Fruit fly (Drosophila melanogaster): Measurements from ENCODE around the gene OS9.

The OS9 gene

dm6 chr2L:19960930-19961329 lies 5.4 kb downstream of the OS9 start, which contains the start of gene CG34051:
Gene CG34051 (minus strand): TSS chr2L:19961030.
- no peak for TF ChIP-seq CG7045 (GFP tag; optimal IDR thresholded peaks at IDR 0.05)
- no peak for TF ChIP-seq cnc (optimal IDR thresholded peaks at IDR 0.05)
- TF ChIP-seq ovo (GFP tag; optimal IDR thresholded peaks at IDR 0.05), result no peak
- TF ChIP-seq tj (GFP tag; optimal IDR thresholded peaks at IDR 0.05), result no peak
- TF ChIP-seq kay (GFP tag; ENCODE audit: borderline replicate concordance), result no peak
- no peak for TF ChIP-seq CG11617 (GFP tag; optimal IDR thresholded peaks at IDR 0.05)
- TF ChIP-seq CG33017 (tag; optimal IDR thresholded peaks at IDR 0.05), result no peak
- TF ChIP-seq Hr96 (GFP tag; optimal IDR thresholded peaks at IDR 0.05), result no peak
- TF ChIP-seq Crg-1 (GFP tag; optimal IDR thresholded peaks at IDR 0.05), result no peak
- TF ChIP-seq CG14711 (tag; optimal IDR thresholded peaks at IDR 0.05), result no peak

DNA sequence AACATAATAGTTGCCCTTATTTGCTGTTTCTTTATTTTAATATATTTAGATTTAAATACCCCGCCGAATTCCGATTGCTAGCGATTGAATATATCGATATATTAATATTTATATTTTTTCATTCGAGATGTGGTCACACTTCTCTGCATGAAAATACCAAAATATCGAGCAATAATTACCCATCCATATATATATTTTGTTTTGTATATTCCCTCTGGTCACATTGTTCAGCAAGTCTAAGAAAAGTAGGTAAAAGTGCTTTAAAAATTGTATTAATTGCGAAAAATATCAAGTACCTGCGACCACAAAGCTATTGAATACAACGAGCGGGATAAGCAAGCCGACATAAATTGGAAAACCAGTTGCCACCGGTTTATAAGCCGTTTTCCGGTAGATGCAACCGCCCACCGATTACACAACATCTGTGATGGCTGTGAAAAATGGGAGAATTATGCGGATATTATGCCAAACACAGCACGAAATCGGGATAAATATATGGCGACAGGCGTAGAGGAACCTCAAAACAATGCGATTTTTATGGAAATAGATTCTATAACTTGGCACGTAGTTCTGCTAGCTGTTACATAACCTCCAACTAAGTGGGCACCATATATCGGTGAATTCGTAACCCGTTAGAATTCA lies 7.7 kb downstream of the OS9 start, which contains the start of gene COX4:
Gene COX4 (plus strand): TSS at position 194 of the 642 bp plus-strand sequence.
- TF ChIP-seq cic (GFP tag; optimal IDR thresholded peaks at IDR 0.05), result no peak
- peak; percentile 20 for TF ChIP-seq bab1 (GFP tag; optimal IDR thresholded peaks at IDR 0.05)
- TF ChIP-seq cnc (optimal IDR thresholded peaks at IDR 0.05), result no peak
- TF ChIP-seq toe (GFP tag; optimal IDR thresholded peaks at IDR 0.05), result no peak
- TF ChIP-seq ovo (GFP tag; optimal IDR thresholded peaks at IDR 0.05), result peak; percentile 48

DNA sequence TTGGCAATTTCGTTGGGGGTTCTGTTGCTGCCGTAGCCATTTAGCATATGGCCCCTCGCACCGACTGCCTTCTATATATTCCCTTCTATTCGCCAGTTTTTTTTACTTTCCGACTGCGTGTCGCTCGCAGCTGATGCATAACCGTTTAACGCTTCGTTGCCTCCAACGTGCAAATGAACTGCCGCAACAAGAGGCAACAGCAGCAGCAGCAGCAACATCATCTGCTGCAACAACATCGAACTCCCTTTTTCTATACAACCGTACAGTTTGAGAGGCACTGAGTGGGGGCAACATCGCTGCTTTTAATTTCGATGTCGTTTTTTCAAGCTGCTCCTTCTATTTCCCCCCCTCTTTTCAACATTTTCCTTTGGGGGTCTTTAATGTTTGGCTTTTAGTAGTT lies 14.1 kb downstream of the OS9 start:
- TF ChIP-seq bab1 (GFP tag; optimal IDR thresholded peaks at IDR 0.05), result no peak
- no peak for TF ChIP-seq CG5204 (GFP tag; optimal IDR thresholded peaks at IDR 0.05)
- no peak for TF ChIP-seq CG12768 (GFP tag; optimal IDR thresholded peaks at IDR 0.05)
- no peak for TF ChIP-seq cnc (optimal IDR thresholded peaks at IDR 0.05)
- TF ChIP-seq CG7045 (GFP tag; optimal IDR thresholded peaks at IDR 0.05), result no peak
- TF ChIP-seq kay (GFP tag; ENCODE audit: borderline replicate concordance), result no peak
- TF ChIP-seq Mnt (GFP tag; optimal IDR thresholded peaks at IDR 0.05), result no peak
- TF ChIP-seq cic (GFP tag; optimal IDR thresholded peaks at IDR 0.05), result no peak
- TF ChIP-seq Clk (GFP tag; optimal IDR thresholded peaks at IDR 0.05), result no peak
- no peak for TF ChIP-seq CG1620 (GFP tag; optimal IDR thresholded peaks at IDR 0.05)
- TF ChIP-seq Crg-1 (GFP tag; optimal IDR thresholded peaks at IDR 0.05), result no peak
- no peak for TF ChIP-seq pad (GFP tag; optimal IDR thresholded peaks at IDR 0.05)
- no peak for TF ChIP-seq CG7101 (tag; optimal IDR thresholded peaks at IDR 0.05)
- no peak for TF ChIP-seq toe (GFP tag; optimal IDR thresholded peaks at IDR 0.05)
- TF ChIP-seq CG11617 (GFP tag; optimal IDR thresholded peaks at IDR 0.05), result no peak

dm6 chr2L:19951543-19952163 lies 14.7 kb downstream of the OS9 start:
- TF ChIP-seq pad (GFP tag; optimal IDR thresholded peaks at IDR 0.05) (peak; percentile 39), bab1 (GFP tag; optimal IDR thresholded peaks at IDR 0.05) (no peak)

dm6 chr2L:19949600-19949999 lies 16.7 kb downstream of the OS9 start:
- TF ChIP-seq CG1620 (GFP tag; optimal IDR thresholded peaks at IDR 0.05), result no peak
- no peak for TF ChIP-seq CG14711 (tag; optimal IDR thresholded peaks at IDR 0.05)

- TF ChIP-seq Hr96 (GFP tag; optimal IDR thresholded peaks at IDR 0.05), result no peak
- TF ChIP-seq pad (GFP tag; optimal IDR thresholded peaks at IDR 0.05), result no peak
- no peak for TF ChIP-seq cnc (optimal IDR thresholded peaks at IDR 0.05)
- no peak for TF ChIP-seq CG33017 (tag; optimal IDR thresholded peaks at IDR 0.05)
- TF ChIP-seq CG5204 (GFP tag; optimal IDR thresholded peaks at IDR 0.05), result no peak
- TF ChIP-seq toe (GFP tag; optimal IDR thresholded peaks at IDR 0.05), result no peak
- TF ChIP-seq cic (GFP tag; optimal IDR thresholded peaks at IDR 0.05), result no peak
- TF ChIP-seq CG1620 (GFP tag; optimal IDR thresholded peaks at IDR 0.05), result no peak
- TF ChIP-seq kay (GFP tag; ENCODE audit: borderline replicate concordance), result no peak
- no peak for TF ChIP-seq CG7045 (GFP tag; optimal IDR thresholded peaks at IDR 0.05)
- no peak for TF ChIP-seq ovo (GFP tag; optimal IDR thresholded peaks at IDR 0.05)
- no peak for TF ChIP-seq CG12768 (GFP tag; optimal IDR thresholded peaks at IDR 0.05)
- no peak for TF ChIP-seq Crg-1 (GFP tag; optimal IDR thresholded peaks at IDR 0.05)
- no peak for TF ChIP-seq CG14711 (tag; optimal IDR thresholded peaks at IDR 0.05)
- no peak for TF ChIP-seq Mnt (GFP tag; optimal IDR thresholded peaks at IDR 0.05)
- no peak for TF ChIP-seq bab1 (GFP tag; optimal IDR thresholded peaks at IDR 0.05)
- no peak for TF ChIP-seq CG11617 (GFP tag; optimal IDR thresholded peaks at IDR 0.05)
- no peak for TF ChIP-seq Clk (GFP tag; optimal IDR thresholded peaks at IDR 0.05)
- TF ChIP-seq CG7101 (tag; optimal IDR thresholded peaks at IDR 0.05), result no peak
Measured at dm6 chr2L:19947992-19948524, 18.3 kb downstream of the OS9 start.
